Fruit fly (Drosophila melanogaster) whole organism, embryonic: ENCODE data around the gene CG11997.

Source experiments
- Atf-2 ChIP-seq: fragments of 200-800 bp; sonication (Bioruptor generic); optimal IDR thresholded peaks from 2 replicates; lab custom pipeline; 2016; ENCODE audit warnings: missing biosample characterization, missing genetic modification characterization
- CG10209 ChIP-seq: fragments of 200-800 bp; sonication (Bioruptor generic); optimal IDR thresholded peaks from 3 replicates; lab custom pipeline; 2017; ENCODE audit warnings: missing biosample characterization, mild to moderate bottlenecking, missing genetic modification characterization, missing genetic modification reagents
- CG1024 ChIP-seq: fragments of 200-800 bp; sonication (Bioruptor generic); IDR thresholded peaks from 2 replicates; pipeline ENCODE4 v1.3.6; 2022; ENCODE audit warnings: missing biosample characterization, missing genetic modification characterization
- CG10979 ChIP-seq: fragments of 200-800 bp; sonication (Bioruptor generic); optimal IDR thresholded peaks from 2 replicates; lab custom pipeline; 2018; ENCODE audit warnings: missing biosample characterization, mild to moderate bottlenecking, missing genetic modification characterization, moderate library complexity
- CG14860 ChIP-seq: fragments of 200-800 bp; sonication (Bioruptor generic); IDR thresholded peaks from 3 replicates; pipeline ENCODE4 v1.3.6; 2022; ENCODE audit warnings: missing biosample characterization, missing genetic modification characterization; ENCODE audit not compliant: partially characterized antibody
- CG15479 ChIP-seq: fragments of 200-800 bp; sonication (Bioruptor generic); optimal IDR thresholded peaks from 3 replicates; lab custom pipeline; 2019; ENCODE audit warnings: missing biosample characterization, mild to moderate bottlenecking, missing genetic modification characterization, moderate library complexity
- CG15601 ChIP-seq: fragments of 200-800 bp; sonication (Bioruptor generic); optimal IDR thresholded peaks from 3 replicates; lab custom pipeline; 2019; ENCODE audit warnings: missing biosample characterization, mild to moderate bottlenecking, missing genetic modification characterization, moderate library complexity
- CG15696 ChIP-seq: fragments of 200-800 bp; sonication (Bioruptor generic); optimal IDR thresholded peaks from 2 replicates; lab custom pipeline; 2019; ENCODE audit warnings: missing biosample characterization, mild to moderate bottlenecking, missing genetic modification characterization, moderate library complexity
- CG17802 ChIP-seq: fragments of 200-800 bp; sonication (Bioruptor generic); optimal IDR thresholded peaks from 2 replicates; lab custom pipeline; 2018; ENCODE audit warnings: missing biosample characterization, mild to moderate bottlenecking, missing genetic modification characterization, moderate library complexity
- CG17912 ChIP-seq: fragments of 200-800 bp; sonication (Bioruptor generic); optimal IDR thresholded peaks from 2 replicates; lab custom pipeline; 2018; ENCODE audit warnings: missing biosample characterization, mild to moderate bottlenecking, missing genetic modification characterization
- CG1832 ChIP-seq: fragments of 200-800 bp; sonication (Bioruptor generic); optimal IDR thresholded peaks from 2 replicates; lab custom pipeline; 2017; ENCODE audit warnings: missing biosample characterization, mild to moderate bottlenecking, missing genetic modification characterization, inconsistent platforms
- CG4707 ChIP-seq: fragments of 200-800 bp; sonication (Bioruptor generic); optimal IDR thresholded peaks from 2 replicates; lab custom pipeline; 2018; ENCODE audit warnings: missing biosample characterization, mild to moderate bottlenecking, missing genetic modification characterization, moderate library complexity
- CG6272 ChIP-seq: fragments of 200-800 bp; sonication (Bioruptor generic); IDR thresholded peaks from 2 replicates; pipeline ENCODE4 v1.3.6; 2022; ENCODE audit warnings: missing biosample characterization, missing genetic modification characterization
- CG7357 ChIP-seq: fragments of 200-800 bp; sonication (Bioruptor generic); IDR thresholded peaks from 3 replicates; pipeline ENCODE4 v1.3.6; 2022; ENCODE audit warnings: missing biosample characterization, missing genetic modification characterization
- CG9817 ChIP-seq: fragments of 200-800 bp; sonication (Bioruptor generic); optimal IDR thresholded peaks from 2 replicates; lab custom pipeline; 2018; ENCODE audit warnings: missing biosample characterization, mild to moderate bottlenecking, missing genetic modification characterization, moderate library complexity
- CoRest ChIP-seq: fragments of 200-800 bp; sonication (Bioruptor generic); optimal IDR thresholded peaks from 3 replicates; lab custom pipeline; 2018; ENCODE audit warnings: missing biosample characterization, mild to moderate bottlenecking, missing genetic modification characterization, moderate library complexity
- D ChIP-seq, 2 experiments: fragments of 200-800 bp in 1 of 2; fragments of >200 bp in 1 of 2; sonication (Bioruptor generic) in 1 of 2; optimal IDR thresholded peaks; 2 replicates in 1 of 2; 3 replicates in 1 of 2; lab custom pipeline; 2017; ENCODE audit warnings: mild to moderate bottlenecking in 1 of 2, missing biosample characterization in 1 of 2, missing genetic modification characterization in 1 of 2, missing genetic modification reagents in 1 of 2
- D19B ChIP-seq: fragments of 200-800 bp; sonication (Bioruptor generic); optimal IDR thresholded peaks from 2 replicates; lab custom pipeline; 2017; ENCODE audit warnings: missing biosample characterization, mild to moderate bottlenecking, missing genetic modification characterization
- Ets65A ChIP-seq: fragments of 200-800 bp; sonication (Bioruptor generic); peaks from one replicate; lab custom pipeline; 2016; ENCODE audit warnings: missing biosample characterization, missing genetic modification characterization
- Fer1 ChIP-seq: fragments of 200-800 bp; sonication (Bioruptor generic); optimal IDR thresholded peaks from 2 replicates; lab custom pipeline; 2017; ENCODE audit warnings: missing biosample characterization, mild to moderate bottlenecking, missing genetic modification characterization
- GATAe ChIP-seq: fragments of 200-800 bp; sonication (Bioruptor generic); conservative IDR thresholded peaks from 2 replicates; pipeline ENCODE4 v1.3.6; 2022; ENCODE audit warnings: missing biosample characterization, missing genetic modification characterization
- Gsc ChIP-seq: fragments of 200-800 bp; sonication (Bioruptor generic); IDR thresholded peaks from 2 replicates; pipeline ENCODE4 v1.3.6; 2022; ENCODE audit warnings: missing biosample characterization, missing genetic modification characterization
- H15 ChIP-seq: fragments of 200-800 bp; sonication (Bioruptor generic); IDR thresholded peaks from 3 replicates; pipeline ENCODE4 v1.3.6; 2022; ENCODE audit warnings: missing biosample characterization, missing genetic modification characterization
- Hr78 ChIP-seq, 2 experiments: fragments of 200-800 bp in 1 of 2; fragments of >200 bp in 1 of 2; sonication (Bioruptor generic) in 1 of 2; optimal IDR thresholded peaks; 2 replicates each; lab custom pipeline; 2017 to 2019; ENCODE audit warnings: missing biosample characterization in 2 of 2, missing genetic modification characterization in 2 of 2, mild to moderate bottlenecking in 1 of 2, moderate library complexity in 1 of 2
- Lpt ChIP-seq: fragments of >200 bp; optimal IDR thresholded peaks from 2 replicates; lab custom pipeline; 2018; ENCODE audit warnings: missing biosample characterization, missing genetic modification characterization
- MBD-R2 ChIP-seq: fragments of 200-800 bp; sonication (Bioruptor generic); IDR thresholded peaks from 2 replicates; pipeline ENCODE4 v1.3.6; 2022; ENCODE audit warnings: missing biosample characterization, missing genetic modification characterization
- Max ChIP-seq: fragments of 200-800 bp; sonication (Bioruptor generic); optimal IDR thresholded peaks from 2 replicates; lab custom pipeline; 2016; ENCODE audit warnings: missing biosample characterization, mild to moderate bottlenecking, missing genetic modification characterization
- Med ChIP-seq: fragments of 200-800 bp; sonication (Bioruptor generic); peaks from one replicate; lab custom pipeline; 2016; ENCODE audit warnings: missing biosample characterization, missing genetic modification characterization, mild to moderate bottlenecking, inconsistent platforms, moderate library complexity
- NC2α ChIP-seq: fragments of 200-800 bp; sonication (Bioruptor generic); optimal IDR thresholded peaks from 2 replicates; lab custom pipeline; 2016; ENCODE audit warnings: missing biosample characterization, missing genetic modification characterization
- Nf-YC ChIP-seq: fragments of 200-800 bp; optimal IDR thresholded peaks from 3 replicates; lab custom pipeline; 2019; ENCODE audit warnings: missing biosample characterization, mild to moderate bottlenecking, missing genetic modification characterization, moderate library complexity
- amos ChIP-seq: fragments of 200-800 bp; sonication (Bioruptor generic); IDR thresholded peaks from 2 replicates; pipeline ENCODE4 v1.3.6; 2022; ENCODE audit warnings: missing biosample characterization, missing genetic modification characterization; ENCODE audit not compliant: partially characterized antibody
- ase ChIP-seq: fragments of 200-800 bp; sonication (Bioruptor generic); IDR thresholded peaks from 3 replicates; pipeline ENCODE4 v1.3.6; 2022; ENCODE audit warnings: missing biosample characterization, missing genetic modification characterization
- az2 ChIP-seq: fragments of 200-800 bp; sonication (Bioruptor generic); optimal IDR thresholded peaks from 3 replicates; lab custom pipeline; 2016; ENCODE audit warnings: missing biosample characterization, missing genetic modification characterization
- br ChIP-seq: fragments of >200 bp; optimal IDR thresholded peaks from 2 replicates; lab custom pipeline; 2017
- cato ChIP-seq: fragments of 200-800 bp; sonication (Bioruptor generic); optimal IDR thresholded peaks from 2 replicates; lab custom pipeline; 2016; ENCODE audit warnings: missing biosample characterization, missing genetic modification characterization, borderline replicate concordance
- corto ChIP-seq: fragments of 200-800 bp; sonication (Bioruptor generic); optimal IDR thresholded peaks from 2 replicates; lab custom pipeline; 2016; ENCODE audit warnings: missing biosample characterization, mild to moderate bottlenecking, missing genetic modification characterization, moderate library complexity
- da ChIP-seq: fragments of 200-800 bp; sonication (Bioruptor generic); optimal IDR thresholded peaks from 2 replicates; lab custom pipeline; 2016; ENCODE audit warnings: missing biosample characterization, missing genetic modification characterization
- gfzf ChIP-seq: fragments of 200-800 bp; sonication (Bioruptor generic); optimal IDR thresholded peaks from 2 replicates; lab custom pipeline; 2016; ENCODE audit warnings: missing biosample characterization, mild to moderate bottlenecking, missing genetic modification characterization, moderate library complexity
- hth ChIP-seq: fragments of >200 bp; optimal IDR thresholded peaks from 2 replicates; lab custom pipeline; 2017; ENCODE audit warnings: inconsistent platforms
- kni ChIP-seq: fragments of 200-800 bp; sonication (Bioruptor generic); optimal IDR thresholded peaks from 3 replicates; lab custom pipeline; 2017; ENCODE audit warnings: mild to moderate bottlenecking, missing biosample characterization, missing genetic modification reagents, missing genetic modification characterization
- lbe ChIP-seq: fragments of 200-800 bp; sonication (Bioruptor generic); optimal IDR thresholded peaks from 2 replicates; lab custom pipeline; 2016; ENCODE audit warnings: missing biosample characterization, mild to moderate bottlenecking, missing genetic modification characterization
- mam ChIP-seq: fragments of 200-800 bp; sonication (Bioruptor generic); optimal IDR thresholded peaks from 3 replicates; lab custom pipeline; 2016; ENCODE audit warnings: missing biosample characterization, missing genetic modification characterization
- run ChIP-seq: fragments of 200-800 bp; sonication (Bioruptor generic); optimal IDR thresholded peaks from 3 replicates; lab custom pipeline; 2018; ENCODE audit warnings: missing biosample characterization, mild to moderate bottlenecking, missing genetic modification characterization
- sisA ChIP-seq: fragments of 200-800 bp; sonication (Bioruptor generic); IDR thresholded peaks from 2 replicates; pipeline ENCODE4 v1.3.6; 2022; ENCODE audit warnings: missing biosample characterization, missing genetic modification characterization
- sqz ChIP-seq: fragments of 200-800 bp; sonication (Bioruptor generic); optimal IDR thresholded peaks from 3 replicates; lab custom pipeline; 2018; ENCODE audit warnings: missing biosample characterization, mild to moderate bottlenecking, missing genetic modification characterization
- tup ChIP-seq: fragments of 200-800 bp; sonication (Bioruptor generic); optimal IDR thresholded peaks from 2 replicates; lab custom pipeline; 2016; ENCODE audit warnings: missing biosample characterization, mild to moderate bottlenecking, missing genetic modification characterization, moderate library complexity
- wdn ChIP-seq: fragments of 200-800 bp; sonication (Bioruptor generic); IDR thresholded peaks from 2 replicates; pipeline ENCODE4 v1.3.6; 2022; ENCODE audit warnings: missing biosample characterization, missing genetic modification characterization
- wek ChIP-seq: fragments of 200-800 bp; sonication (Bioruptor generic); optimal IDR thresholded peaks from 3 replicates; lab custom pipeline; 2018; ENCODE audit warnings: missing biosample characterization, mild to moderate bottlenecking, missing genetic modification characterization, moderate library complexity
- z ChIP-seq: fragments of 200-800 bp; sonication (Bioruptor generic); IDR thresholded peaks from 3 replicates; pipeline ENCODE4 v1.3.6; 2022; ENCODE audit warnings: missing biosample characterization, missing genetic modification characterization

CG11997 gene

dm6 chr3R:9220064-9220864 lies 42.9 kb downstream of the CG11997 start (continued):
- TF ChIP-seq MBD-R2 (GFP tag; lab: Robert Waterston, UW) (no peak; the same call in 1 of the 2 replicates), Ets65A (GFP tag; lab: Kevin White, UChicago) (no peak), GATAe (GFP tag; lab: Robert Waterston, UW) (no peak), CG17802 (tag; lab: Kevin White, UChicago) (no peak), Gsc (GFP tag; lab: Robert Waterston, UW) (no peak), CG6272 (GFP tag; lab: Robert Waterston, UW) (no peak), wdn (GFP tag; lab: Robert Waterston, UW) (peak; percentile 45; the same call in 1 of the 2 replicates), CG15696 (tag; lab: Kevin White, UChicago) (no peak), CG15601 (tag; lab: Kevin White, UChicago) (no peak), corto (GFP tag; lab: Kevin White, UChicago) (no peak), Max (no peak), Atf-2 (GFP tag; lab: Kevin White, UChicago) (peak; percentile 18), D (optimal IDR thresholded peaks at IDR 0.05; lab: Kevin White, UChicago) (no peak), D (GFP tag; optimal IDR thresholded peaks at IDR 0.05; lab: Kevin White, UChicago) (no peak), cato (no peak), lbe (GFP tag; lab: Kevin White, UChicago) (no peak), az2 (GFP tag; lab: Kevin White, UChicago) (peak; percentile 16), CG4707 (GFP tag; lab: Kevin White, UChicago) (no peak), kni (GFP tag; lab: Kevin White, UChicago) (peak; percentile 57), CoRest (tag; lab: Kevin White, UChicago) (peak; percentile 12), Hr78 (GFP tag; optimal IDR thresholded peaks at IDR 0.05; lab: Kevin White, UChicago) (peak in 1 of 2 experiments; percentile 22), ase (GFP tag; lab: Robert Waterston, UW) (0 out of 3 replicates have a peak, but pooled peaks have one; percentile 43), Nf-YC (peak; percentile 34), Med (GFP tag; lab: Kevin White, UChicago) (peak; percentile 89), CG17912 (GFP tag; lab: Kevin White, UChicago) (no peak), sisA (GFP tag; lab: Robert Waterston, UW) (no peak), CG10209 (peak; percentile 37), wek (GFP tag; lab: Kevin White, UChicago) (no peak), NC2α (GFP tag; lab: Kevin White, UChicago) (no peak), mam (GFP tag; lab: Kevin White, UChicago) (peak; percentile 48), hth (lab: Kevin White, UChicago) (no peak), H15 (GFP tag; lab: Robert Waterston, UW) (no peak), z (GFP tag; lab: Robert Waterston, UW) (no peak), CG1024 (GFP tag; lab: Robert Waterston, UW) (no peak), run (tag; lab: Kevin White, UChicago) (no peak), CG14860 (GFP tag; lab: Robert Waterston, UW) (no peak), CG9817 (tag; lab: Kevin White, UChicago) (peak; percentile 5), D19B (GFP tag; lab: Kevin White, UChicago) (peak; percentile 49), CG15479 (GFP tag; lab: Kevin White, UChicago) (peak; percentile 8), tup (GFP tag; lab: Kevin White, UChicago) (no peak), CG1832 (GFP tag; lab: Kevin White, UChicago) (peak; percentile 80), sqz (GFP tag; lab: Kevin White, UChicago) (peak; percentile 94), amos (GFP tag; lab: Robert Waterston, UW) (no peak), CG7357 (GFP tag; lab: Robert Waterston, UW) (0 out of 3 replicates have a peak, but pooled peaks have one; percentile 19), br (lab: Kevin White, UChicago) (no peak), Fer1 (peak; percentile 12), Lpt (no peak), gfzf (GFP tag; lab: Kevin White, UChicago) (no peak), da (GFP tag; lab: Kevin White, UChicago) (no peak), CG10979 (tag; lab: Kevin White, UChicago) (no peak)
